Worm (Caenorhabditis elegans) whole organism, midembryonic: ENCODE data around the gene srx-1.

ENCODE experiments used
- T22C8.4 ChIP-seq: fragments of 200-800 bp; sonication (Bioruptor generic); IDR thresholded peaks from 2 replicates; pipeline ENCODE4 v1.3.6; 2022; ENCODE audit warnings: missing genetic modification characterization, missing compliant biosample characterization
- cog-1 ChIP-seq: sonication (generic microtip); optimal IDR thresholded peaks from 2 replicates; lab custom pipeline; 2016; ENCODE audit warnings: missing genetic modification characterization, missing compliant biosample characterization
- flt-1 ChIP-seq: fragments of 200-800 bp; sonication (Bioruptor generic); IDR thresholded peaks from 2 replicates; pipeline ENCODE4 v1.3.6; 2022; ENCODE audit warnings: missing genetic modification characterization, missing compliant biosample characterization
- klf-2 ChIP-seq: fragments of 200-800 bp; sonication (Bioruptor generic); conservative IDR thresholded peaks from 2 replicates; pipeline ENCODE4 v1.3.6; 2022; ENCODE audit warnings: missing genetic modification reagents, missing genetic modification characterization, missing compliant biosample characterization
- med-1 ChIP-seq: sonication (generic microtip); optimal IDR thresholded peaks from 2 replicates; lab custom pipeline; 2017; ENCODE audit warnings: missing genetic modification characterization, mild to moderate bottlenecking, missing compliant biosample characterization, antibody characterized with exemption, missing genetic modification reagents; ENCODE audit not compliant: insufficient read depth
- ref-1 ChIP-seq: fragments of 200-800 bp; sonication (Bioruptor generic); conservative IDR thresholded peaks from 2 replicates; pipeline ENCODE4 v1.3.6; 2022; ENCODE audit warnings: missing genetic modification reagents, missing genetic modification characterization, missing compliant biosample characterization
- tab-1 ChIP-seq: fragments of 200-800 bp; sonication (Bioruptor generic); IDR thresholded peaks from 2 replicates; pipeline ENCODE4 v1.3.6; 2022; ENCODE audit warnings: missing genetic modification characterization, missing compliant biosample characterization
- ztf-29 ChIP-seq: fragments of 200-800 bp; sonication (Bioruptor generic); IDR thresholded peaks from 2 replicates; pipeline ENCODE4 v1.3.6; 2022; ENCODE audit warnings: missing genetic modification reagents, missing genetic modification characterization, missing compliant biosample characterization

ce11 chrV:9009175-9009574, 5.7 kb downstream of the srx-1 start, which contains the start of gene srx-2:
- no peak for TF ChIP-seq tab-1 (GFP tag; lab: Robert Waterston, UW)
- no peak for TF ChIP-seq med-1 (GFP tag; lab: Kevin White, UChicago)
- no peak for TF ChIP-seq flt-1 (GFP tag; lab: Robert Waterston, UW)
- no peak for TF ChIP-seq ztf-29 (GFP tag; lab: Robert Waterston, UW)
- no peak for TF ChIP-seq T22C8.4 (GFP tag; lab: Robert Waterston, UW)
- no peak for TF ChIP-seq ref-1 (GFP tag; lab: Robert Waterston, UW)
- no peak for TF ChIP-seq cog-1 (tag; lab: Kevin White, UChicago)
- no peak for TF ChIP-seq klf-2 (GFP tag; lab: Robert Waterston, UW)
